Worm (Caenorhabditis elegans) whole organism, L1 larva: ENCODE results near the gene mrpl-4.

Experiments used
- C04F5.9 ChIP-seq: sonication (generic microtip); optimal IDR thresholded peaks from 2 replicates; lab custom pipeline; 2016; ENCODE audit warnings: missing genetic modification characterization, missing compliant biosample characterization
- C16A3.4 ChIP-seq: fragments of 150-350 bp; optimal IDR thresholded peaks from 2 replicates; lab custom pipeline; 2014; ENCODE audit warnings: missing biosample characterization, missing genetic modification characterization
- C34B4.2 ChIP-seq: sonication (generic microtip); optimal IDR thresholded peaks from 2 replicates; lab custom pipeline; 2017; ENCODE audit warnings: mild to moderate bottlenecking, missing genetic modification characterization, missing compliant biosample characterization
- F16B12.6 ChIP-seq: fragments of 150-350 bp; optimal IDR thresholded peaks from 2 replicates; lab custom pipeline; 2014; ENCODE audit warnings: missing biosample characterization, missing genetic modification characterization
- alr-1 ChIP-seq: fragments of 200-800 bp; sonication (Bioruptor generic); optimal IDR thresholded peaks from 2 replicates; lab custom pipeline; 2018; ENCODE audit warnings: borderline replicate concordance, mild to moderate bottlenecking, missing genetic modification characterization, missing compliant biosample characterization
- ama-1 ChIP-seq: fragments of 150-350 bp; optimal IDR thresholded peaks from 2 replicates; lab custom pipeline; 2014
- blmp-1 ChIP-seq: fragments of 150-350 bp; optimal IDR thresholded peaks from 2 replicates; lab custom pipeline; 2014; ENCODE audit warnings: missing biosample characterization, missing genetic modification characterization
- ceh-63 ChIP-seq: fragments of 200-800 bp; sonication (Bioruptor generic); optimal IDR thresholded peaks from 2 replicates; lab custom pipeline; 2018; ENCODE audit warnings: mild to moderate bottlenecking, missing genetic modification characterization, missing compliant biosample characterization
- ceh-8 ChIP-seq: fragments of 200-800 bp; sonication (Bioruptor generic); optimal IDR thresholded peaks from 2 replicates; lab custom pipeline; 2018; ENCODE audit warnings: mild to moderate bottlenecking, missing genetic modification characterization, moderate library complexity, missing compliant biosample characterization
- ceh-82 ChIP-seq, 3 experiments: fragments of 150-350 bp in 1 of 3; sonication (generic microtip) in 2 of 3; optimal IDR thresholded peaks; 2 replicates each; lab custom pipeline; 2014 to 2017; ENCODE audit warnings: missing biosample characterization in 3 of 3, missing genetic modification characterization in 3 of 3
- ceh-90 ChIP-seq: sonication (generic microtip); optimal IDR thresholded peaks from 2 replicates; lab custom pipeline; 2016; ENCODE audit warnings: missing genetic modification characterization, missing compliant biosample characterization
- ces-1 ChIP-seq: fragments of 150-350 bp; optimal IDR thresholded peaks from 2 replicates; lab custom pipeline; 2014; ENCODE audit warnings: missing biosample characterization, missing genetic modification reagents, missing genetic modification characterization
- dpl-1 ChIP-seq, 3 experiments: fragments of 150-350 bp in 2 of 3; sonication (generic microtip) in 1 of 3; optimal IDR thresholded peaks; 2 replicates each; lab custom pipeline; 2014 to 2017; ENCODE audit warnings: missing biosample characterization in 3 of 3, missing genetic modification characterization in 3 of 3, missing genetic modification reagents in 3 of 3
- dsc-1 ChIP-seq: sonication (generic microtip); optimal IDR thresholded peaks from 2 replicates; lab custom pipeline; 2016; ENCODE audit warnings: mild to moderate bottlenecking, missing genetic modification characterization, missing compliant biosample characterization
- efl-1 ChIP-seq, 4 experiments: fragments of 150-350 bp; optimal IDR thresholded peaks in 3 of 4; peaks in 1 of 4; 1 replicate in 1 of 4; 2 replicates in 3 of 4; lab custom pipeline; 2014; ENCODE audit warnings: missing biosample characterization in 2 of 4, missing genetic modification characterization in 2 of 4, missing genetic modification reagents in 2 of 4
- efl-3 ChIP-seq: fragments of 200-800 bp; sonication (Bioruptor generic); optimal IDR thresholded peaks from 2 replicates; lab custom pipeline; 2018; ENCODE audit warnings: mild to moderate bottlenecking, missing genetic modification characterization, missing compliant biosample characterization
- elt-3 ChIP-seq, 6 experiments: fragments of 150-350 bp in 1 of 6; sonication (generic microtip); optimal IDR thresholded peaks; 2 replicates each; lab custom pipeline; 2017 to 2018; ENCODE audit warnings: missing biosample characterization in 6 of 6, missing genetic modification characterization in 6 of 6, inconsistent platforms in 1 of 6
- ets-5 ChIP-seq: fragments of 200-800 bp; sonication (Bioruptor generic); IDR thresholded peaks from 2 replicates; pipeline ENCODE4 v1.3.6; 2022; ENCODE audit warnings: missing genetic modification characterization, missing compliant biosample characterization
- fkh-4 ChIP-seq: sonication (generic microtip); optimal IDR thresholded peaks from 2 replicates; lab custom pipeline; 2016; ENCODE audit warnings: missing compliant biosample characterization, missing genetic modification characterization, borderline replicate concordance
- fos-1 ChIP-seq: fragments of 150-350 bp; optimal IDR thresholded peaks from 2 replicates; lab custom pipeline; 2014; ENCODE audit warnings: missing biosample characterization, missing genetic modification characterization
- grh-1 ChIP-seq: fragments of 200-800 bp; sonication (Bioruptor generic); IDR thresholded peaks from 2 replicates; pipeline ENCODE4 v1.3.6; 2022; ENCODE audit warnings: missing genetic modification reagents, missing genetic modification characterization, missing compliant biosample characterization
- isw-1 ChIP-seq: fragments of 200-800 bp; sonication (Bioruptor generic); IDR thresholded peaks from 2 replicates; pipeline ENCODE4 v1.3.6; 2022; ENCODE audit warnings: missing genetic modification characterization, missing compliant biosample characterization
- lin-13 ChIP-seq: fragments of 150-350 bp; optimal IDR thresholded peaks from 2 replicates; lab custom pipeline; 2014; ENCODE audit warnings: missing biosample characterization, missing genetic modification reagents, missing genetic modification characterization
- lin-14 ChIP-seq: fragments of 200-800 bp; sonication (Bioruptor generic); optimal IDR thresholded peaks from 2 replicates; lab custom pipeline; 2018; ENCODE audit warnings: mild to moderate bottlenecking, missing genetic modification characterization, moderate library complexity, missing compliant biosample characterization
- lir-3 ChIP-seq: sonication (generic microtip); optimal IDR thresholded peaks from 2 replicates; lab custom pipeline; 2016; ENCODE audit warnings: mild to moderate bottlenecking, missing genetic modification characterization, moderate library complexity, missing compliant biosample characterization; ENCODE audit not compliant: poor library complexity
- lsy-2 ChIP-seq, 2 experiments: fragments of 150-350 bp; optimal IDR thresholded peaks; 2 replicates each; lab custom pipeline; 2014; ENCODE audit warnings: missing biosample characterization in 2 of 2, missing genetic modification characterization in 2 of 2
- mab-9 ChIP-seq: fragments of 200-800 bp; sonication (Bioruptor generic); IDR thresholded peaks from 2 replicates; pipeline ENCODE4 v1.3.6; 2022; ENCODE audit warnings: missing genetic modification reagents, missing genetic modification characterization, missing compliant biosample characterization
- mep-1 ChIP-seq: fragments of 150-350 bp; optimal IDR thresholded peaks from 2 replicates; lab custom pipeline; 2014; ENCODE audit warnings: missing biosample characterization, missing genetic modification characterization
- nhr-11 ChIP-seq: fragments of 150-350 bp; optimal IDR thresholded peaks from 2 replicates; lab custom pipeline; 2014; ENCODE audit warnings: missing biosample characterization, missing genetic modification characterization
- nhr-12 ChIP-seq: sonication (generic microtip); optimal IDR thresholded peaks from 2 replicates; lab custom pipeline; 2017; ENCODE audit warnings: missing biosample characterization, missing genetic modification characterization
- nhr-20 ChIP-seq: sonication (generic microtip); optimal IDR thresholded peaks from 2 replicates; lab custom pipeline; 2016; ENCODE audit warnings: mild to moderate bottlenecking, missing genetic modification characterization, missing compliant biosample characterization
- nhr-237 ChIP-seq: fragments of 150-350 bp; optimal IDR thresholded peaks from 2 replicates; lab custom pipeline; 2014; ENCODE audit warnings: missing biosample characterization, missing genetic modification characterization
- nhr-47 ChIP-seq: sonication (generic microtip); optimal IDR thresholded peaks from 2 replicates; lab custom pipeline; 2016; ENCODE audit warnings: mild to moderate bottlenecking, missing genetic modification characterization, moderate library complexity, missing compliant biosample characterization
- nhr-71 ChIP-seq: sonication (generic microtip); optimal IDR thresholded peaks from 2 replicates; lab custom pipeline; 2016; ENCODE audit warnings: mild to moderate bottlenecking, missing genetic modification characterization, moderate library complexity, missing compliant biosample characterization
- nhr-76 ChIP-seq: sonication (generic microtip); optimal IDR thresholded peaks from 2 replicates; lab custom pipeline; 2017; ENCODE audit warnings: missing biosample characterization, missing genetic modification characterization
- nhr-84 ChIP-seq: sonication (generic microtip); optimal IDR thresholded peaks from 2 replicates; lab custom pipeline; 2017; ENCODE audit warnings: missing biosample characterization, missing genetic modification characterization
- nhr-85 ChIP-seq: sonication (generic microtip); peaks from one replicate; lab custom pipeline; 2016; ENCODE audit warnings: missing genetic modification characterization, inconsistent platforms, missing compliant biosample characterization
- pax-3 ChIP-seq: fragments of 200-800 bp; sonication (Bioruptor generic); optimal IDR thresholded peaks from 2 replicates; lab custom pipeline; 2018; ENCODE audit warnings: mild to moderate bottlenecking, missing genetic modification characterization, moderate library complexity, missing compliant biosample characterization
- pqm-1 ChIP-seq: sonication (generic microtip); optimal IDR thresholded peaks from 3 replicates; lab custom pipeline; 2017; ENCODE audit warnings: missing biosample characterization, missing genetic modification characterization
- skn-1 ChIP-seq: fragments of 150-350 bp; optimal IDR thresholded peaks from 2 replicates; lab custom pipeline; 2014; ENCODE audit warnings: missing biosample characterization, missing genetic modification characterization
- snpc-4 ChIP-seq: fragments of 150-350 bp; optimal IDR thresholded peaks from 2 replicates; lab custom pipeline; 2014; ENCODE audit warnings: missing biosample characterization, missing genetic modification characterization
- snu-23 ChIP-seq: sonication (generic microtip); optimal IDR thresholded peaks from 2 replicates; lab custom pipeline; 2016; ENCODE audit warnings: missing genetic modification characterization, missing compliant biosample characterization
- sox-4 ChIP-seq: sonication (generic microtip); optimal IDR thresholded peaks from 2 replicates; lab custom pipeline; 2016; ENCODE audit warnings: missing genetic modification characterization, missing compliant biosample characterization
- sup-37 ChIP-seq: fragments of 200-800 bp; sonication (Bioruptor generic); optimal IDR thresholded peaks from 2 replicates; lab custom pipeline; 2018; ENCODE audit warnings: mild to moderate bottlenecking, missing genetic modification characterization, missing compliant biosample characterization
- unc-30 ChIP-seq: sonication (generic microtip); optimal IDR thresholded peaks from 2 replicates; lab custom pipeline; 2017; ENCODE audit warnings: missing biosample characterization, missing genetic modification characterization
- xbp-1 ChIP-seq: sonication (generic microtip); optimal IDR thresholded peaks from 2 replicates; lab custom pipeline; 2016; ENCODE audit warnings: missing genetic modification characterization, missing compliant biosample characterization
- zag-1 ChIP-seq: fragments of 150-350 bp; optimal IDR thresholded peaks from 2 replicates; lab custom pipeline; 2014; ENCODE audit warnings: missing biosample characterization, missing genetic modification characterization
- zip-4 ChIP-seq: fragments of 200-800 bp; sonication (Bioruptor generic); optimal IDR thresholded peaks from 2 replicates; lab custom pipeline; 2018; ENCODE audit warnings: mild to moderate bottlenecking, missing genetic modification characterization, moderate library complexity, missing compliant biosample characterization
- ztf-11 ChIP-seq, 2 experiments: sonication (generic microtip); optimal IDR thresholded peaks; 2 replicates each; lab custom pipeline; 2016 to 2017; ENCODE audit warnings: missing genetic modification characterization in 2 of 2, missing biosample characterization in 1 of 2, missing compliant biosample characterization in 1 of 2
- ztf-4 ChIP-seq: fragments of 150-350 bp; optimal IDR thresholded peaks from 2 replicates; lab custom pipeline; 2014; ENCODE audit warnings: missing biosample characterization, missing genetic modification characterization

mrpl-4 gene

ce11 chrV:8460800-8461199 lies 6.3 kb upstream of the mrpl-4 start:
- TF ChIP-seq ces-1 (GFP tag; lab: Kevin White, UChicago) (no peak), lin-13 (GFP tag; lab: Kevin White, UChicago) (no peak), grh-1 (GFP tag; lab: Robert Waterston, UW) (no peak), nhr-85 (peak; percentile 53), mep-1 (tag; lab: Kevin White, UChicago) (peak; percentile 29), dpl-1 (GFP tag; optimal IDR thresholded peaks at IDR 0.05; lab: Kevin White, UChicago) (no peak), lin-14 (GFP tag; lab: Kevin White, UChicago) (peak; percentile 53), lsy-2 (tag; optimal IDR thresholded peaks at IDR 0.05; lab: Kevin White, UChicago) (peak in 1 of 2 experiments; percentile 29), ceh-82 (tag; optimal IDR thresholded peaks at IDR 0.05; lab: Kevin White, UChicago) (peak in 1 of 3 experiments; percentile 9), blmp-1 (tag; lab: Kevin White, UChicago) (peak; percentile 82), nhr-71 (no peak)

DNA sequence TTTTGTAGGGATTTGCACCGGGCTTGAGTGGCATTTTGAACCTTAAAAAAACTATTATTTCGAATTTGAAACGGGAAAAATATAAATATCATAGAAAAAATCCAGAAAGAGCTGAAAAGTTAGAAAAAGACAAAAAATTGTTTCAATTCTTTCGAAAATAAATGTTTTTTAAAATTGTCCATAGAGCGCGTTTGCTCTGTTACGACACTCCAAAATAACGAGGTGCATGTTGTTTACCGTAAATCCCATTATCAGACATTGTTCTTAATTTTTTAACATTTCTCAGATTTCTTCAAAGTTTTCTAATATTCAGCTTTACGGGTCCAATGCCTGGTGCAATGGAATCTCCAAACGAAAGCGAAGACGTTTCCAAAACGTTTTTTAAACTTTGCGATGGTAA lies 5.0 kb upstream of the mrpl-4 start, which contains the start of the genes dnj-22 and natc-1:
TSS of gene dnj-22 (minus strand) at position 47 of the 400 bp plus-strand sequence.
TSS of gene natc-1 (plus strand) at position 286 of the 400 bp plus-strand sequence.
- peak; percentile 91 for TF ChIP-seq nhr-71
- peak; percentile 57 for TF ChIP-seq sox-4
- TF ChIP-seq isw-1 = peak; percentile 74
- TF ChIP-seq snu-23 = peak; percentile 94
- TF ChIP-seq nhr-237 = no peak
- peak; percentile 96 for TF ChIP-seq C16A3.4
- TF ChIP-seq C34B4.2 (tag; lab: Kevin White, UChicago) = no peak
- no peak for TF ChIP-seq nhr-76 (tag; lab: Kevin White, UChicago)
- TF ChIP-seq C04F5.9 (tag; lab: Kevin White, UChicago) = peak; percentile 32
- TF ChIP-seq mab-9 (GFP tag; lab: Robert Waterston, UW) = peak; percentile 36; the same call in 1 of the 2 replicates
- TF ChIP-seq snpc-4 = peak; percentile 85
- peak; percentile 73 for TF ChIP-seq skn-1 (tag; lab: Kevin White, UChicago)
- TF ChIP-seq F16B12.6 (tag; lab: Kevin White, UChicago) = peak; percentile 24
- TF ChIP-seq ztf-4 (tag; lab: Kevin White, UChicago) = peak; percentile 63
- peak; percentile 81 for TF ChIP-seq blmp-1 (tag; lab: Kevin White, UChicago)
- no peak for TF ChIP-seq alr-1 (tag; lab: Kevin White, UChicago)
- peak; percentile 77 for TF ChIP-seq fos-1 (tag; lab: Kevin White, UChicago)
- TF ChIP-seq ets-5 (GFP tag; lab: Robert Waterston, UW) = no peak
- TF ChIP-seq elt-3 (tag; optimal IDR thresholded peaks at IDR 0.05; lab: Kevin White, UChicago) = peak in 2 of 6 experiments; percentile 82 to 88
- TF ChIP-seq efl-1 (optimal IDR thresholded peaks at IDR 0.05; lab: Kevin White, UChicago) = peak; percentile 82 to 83
- TF ChIP-seq efl-1 (GFP tag; optimal IDR thresholded peaks at IDR 0.05 in 1 of 2; lab: Kevin White, UChicago) = peak; percentile 77 to 97
- TF ChIP-seq efl-3 = no peak
- TF ChIP-seq nhr-85 = peak; percentile 79
- TF ChIP-seq unc-30 = no peak
- peak; percentile 86 for TF ChIP-seq lin-14 (GFP tag; lab: Kevin White, UChicago)
- peak in 1 of 2 experiments; percentile 7 for TF ChIP-seq ztf-11 (tag; optimal IDR thresholded peaks at IDR 0.05; lab: Kevin White, UChicago)
- no peak for TF ChIP-seq ama-1 (lab: Kevin White, UChicago)
- no peak for TF ChIP-seq zag-1
- no peak for TF ChIP-seq pax-3 (tag; lab: Kevin White, UChicago)
- TF ChIP-seq nhr-84 = no peak
- no peak for TF ChIP-seq ceh-63 (GFP tag; lab: Kevin White, UChicago)
- TF ChIP-seq grh-1 (GFP tag; lab: Robert Waterston, UW) = 0 out of 2 replicates have a peak, but pooled peaks have one; percentile 17
- peak; percentile 45 for TF ChIP-seq lir-3
- no peak for TF ChIP-seq nhr-12
- TF ChIP-seq fkh-4 = no peak
- no peak for TF ChIP-seq ceh-90 (tag; lab: Kevin White, UChicago)
- no peak for TF ChIP-seq pqm-1 (tag; lab: Kevin White, UChicago)
- peak; percentile 46 for TF ChIP-seq nhr-11 (tag; lab: Kevin White, UChicago)
- TF ChIP-seq sup-37 (GFP tag; lab: Kevin White, UChicago) = peak; percentile 11
- no peak for TF ChIP-seq ceh-8 (GFP tag; lab: Kevin White, UChicago)
- TF ChIP-seq nhr-47 = peak; percentile 88
- TF ChIP-seq nhr-20 = peak; percentile 88
- TF ChIP-seq mep-1 (tag; lab: Kevin White, UChicago) = peak; percentile 93
- peak; percentile 46 for TF ChIP-seq zip-4 (GFP tag; lab: Kevin White, UChicago)
- TF ChIP-seq xbp-1 (tag; lab: Kevin White, UChicago) = peak; percentile 81
- TF ChIP-seq dsc-1 (tag; lab: Kevin White, UChicago) = peak; percentile 74
